Fruit fly (Drosophila melanogaster): ENCODE measurements around the gene Tpt.

The Tpt gene

DNA sequence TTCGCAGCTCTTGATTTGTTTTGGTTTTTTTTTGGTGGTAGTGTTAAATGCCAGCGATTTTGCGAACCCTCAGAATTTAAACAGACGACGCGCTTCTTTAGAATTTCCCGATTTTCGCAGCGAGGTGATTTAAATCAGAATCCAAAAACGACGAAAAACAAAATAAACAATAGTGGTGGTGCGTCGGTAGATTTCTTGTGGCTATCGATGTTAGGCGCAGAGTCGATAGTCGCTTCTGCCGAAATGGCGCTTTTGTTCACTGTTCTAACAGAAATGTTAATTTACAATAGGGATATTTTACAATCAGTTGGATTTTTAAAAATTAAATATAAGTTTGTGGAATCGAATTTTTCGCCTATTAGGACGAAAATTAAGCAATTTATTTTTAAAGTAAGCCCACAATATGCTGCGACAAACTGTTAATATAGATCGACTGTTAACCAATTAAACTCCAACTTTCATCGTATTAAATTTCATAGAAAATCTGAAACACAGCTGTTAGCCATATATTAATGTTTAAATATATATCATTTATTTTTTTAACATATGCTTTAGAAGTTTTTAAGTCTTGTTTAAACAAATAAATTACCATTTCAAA is 44.2 kb upstream of the Tpt start, which contains the start of gene CG6983 (continued):
- no peak for TF ChIP-seq CG3407 (GFP tag; optimal IDR thresholded peaks at IDR 0.05)
- no peak for TF ChIP-seq Sry-β (GFP tag; optimal IDR thresholded peaks at IDR 0.05)
- TF ChIP-seq slp2 (GFP tag; optimal IDR thresholded peaks at IDR 0.05), result no peak
- peak; percentile 34; the same call in 1 of the 2 replicates for TF ChIP-seq Rfx (GFP tag; IDR thresholded peaks at IDR 0.05)
- TF ChIP-seq az2 (GFP tag; optimal IDR thresholded peaks at IDR 0.05), result no peak
- no peak for TF ChIP-seq bcd (GFP tag; optimal IDR thresholded peaks at IDR 0.05)
- no peak for TF ChIP-seq cad (GFP tag; optimal IDR thresholded peaks at IDR 0.05)
- TF ChIP-seq Oaz (GFP tag; IDR thresholded peaks at IDR 0.05), result no peak
- TF ChIP-seq Sry-δ (GFP tag; optimal IDR thresholded peaks at IDR 0.05), result peak; percentile 94
- no peak for TF ChIP-seq prd (optimal IDR thresholded peaks at IDR 0.05)
- TF ChIP-seq prd (GFP tag; IDR thresholded peaks at IDR 0.05), result no peak
- TF ChIP-seq chinmo (GFP tag; IDR thresholded peaks at IDR 0.05; ENCODE audit: partially characterized antibody), result peak; percentile 79; the same call in 3 of the 4 replicates
- TF ChIP-seq CG12299 (tag; optimal IDR thresholded peaks at IDR 0.05), result no peak
- TF ChIP-seq HLH54F (GFP tag; optimal IDR thresholded peaks at IDR 0.05), result no peak
- TF ChIP-seq E2f1 (GFP tag; IDR thresholded peaks at IDR 0.05), result no peak
- TF ChIP-seq CG34224 (GFP tag; IDR thresholded peaks at IDR 0.05; ENCODE audit: partially characterized antibody), result peak; percentile 75; the same call in 2 of the 3 replicates
- no peak for TF ChIP-seq BtbVII (GFP tag; optimal IDR thresholded peaks at IDR 0.05)
- TF ChIP-seq zfh1 (GFP tag; IDR thresholded peaks at IDR 0.05), result 0 out of 3 replicates have a peak, but pooled peaks have one; percentile 11
- no peak for TF ChIP-seq CG8089 (GFP tag; optimal IDR thresholded peaks at IDR 0.05)
- TF ChIP-seq CG8359 (GFP tag; optimal IDR thresholded peaks at IDR 0.05; ENCODE audit: borderline replicate concordance), result no peak
- TF ChIP-seq lola (GFP tag; optimal IDR thresholded peaks at IDR 0.05), result no peak
- no peak for TF ChIP-seq CG32532 (GFP tag; IDR thresholded peaks at IDR 0.05)
- TF ChIP-seq danr (GFP tag; IDR thresholded peaks at IDR 0.05), result no peak
- peak; percentile 79 for TF ChIP-seq Dll (GFP tag; IDR thresholded peaks at IDR 0.05; ENCODE audit: partially characterized antibody)
- TF ChIP-seq CG17385 (GFP tag; optimal IDR thresholded peaks at IDR 0.05), result no peak
- no peak for TF ChIP-seq gce (GFP tag; IDR thresholded peaks at IDR 0.05)
- TF ChIP-seq Awh (GFP tag; IDR thresholded peaks at IDR 0.05), result no peak
- no peak for TF ChIP-seq Camta (GFP tag; optimal IDR thresholded peaks at IDR 0.05)
- TF ChIP-seq ttk (GFP tag; IDR thresholded peaks at IDR 0.05), result no peak
- TF ChIP-seq aop (GFP tag; IDR thresholded peaks at IDR 0.05), result no peak
- no peak for TF ChIP-seq CG3065 (GFP tag; optimal IDR thresholded peaks at IDR 0.05)
- peak; percentile 83 for TF ChIP-seq CG3995 (GFP tag; optimal IDR thresholded peaks at IDR 0.05)
- TF ChIP-seq dan (GFP tag; IDR thresholded peaks at IDR 0.05), result no peak
- TF ChIP-seq CG15073 (GFP tag; optimal IDR thresholded peaks at IDR 0.05), result no peak
- TF ChIP-seq CG5180 (GFP tag; optimal IDR thresholded peaks at IDR 0.05), result no peak
- no peak for TF ChIP-seq CG9797 (GFP tag; optimal IDR thresholded peaks at IDR 0.05)
- no peak for TF ChIP-seq CG13624 (GFP tag; optimal IDR thresholded peaks at IDR 0.05)
- no peak for TF ChIP-seq fd102C (GFP tag; optimal IDR thresholded peaks at IDR 0.05)
- TF ChIP-seq vfl (GFP tag; optimal IDR thresholded peaks at IDR 0.05), result no peak
- no peak for TF ChIP-seq mam (GFP tag; optimal IDR thresholded peaks at IDR 0.05)
- TF ChIP-seq CG12942 (GFP tag; optimal IDR thresholded peaks at IDR 0.05), result no peak
- TF ChIP-seq pros (GFP tag; optimal IDR thresholded peaks at IDR 0.05), result no peak
- TF ChIP-seq dmrt11E (tag; optimal IDR thresholded peaks at IDR 0.05), result no peak
- no peak for TF ChIP-seq CG9817 (tag; optimal IDR thresholded peaks at IDR 0.05)
- no peak for TF ChIP-seq Taf1 (GFP tag; IDR thresholded peaks at IDR 0.05)
- no peak for TF ChIP-seq abd-A (tag; optimal IDR thresholded peaks at IDR 0.05)
- no peak for TF ChIP-seq tio (GFP tag; optimal IDR thresholded peaks at IDR 0.05)
- TF ChIP-seq CG6654 (GFP tag; optimal IDR thresholded peaks at IDR 0.05), result no peak
- TF ChIP-seq Ada2b (GFP tag; IDR thresholded peaks at IDR 0.05), result no peak
- peak; percentile 26 for TF ChIP-seq CG18476 (GFP tag; optimal IDR thresholded peaks at IDR 0.05)
- no peak for TF ChIP-seq dmrt99B (tag; optimal IDR thresholded peaks at IDR 0.05)

All from whole organism, embryonic.